Worm (Caenorhabditis elegans) whole organism, L1 larva: Measurements from ENCODE around the gene nra-4.

Experiments used
- aly-2 ChIP-seq: fragments of 150-350 bp; optimal IDR thresholded peaks from 2 replicates; lab custom pipeline; 2014; ENCODE audit warnings: missing biosample characterization, missing genetic modification characterization
- ceh-8 ChIP-seq: fragments of 200-800 bp; sonication (Bioruptor generic); optimal IDR thresholded peaks from 2 replicates; lab custom pipeline; 2018; ENCODE audit warnings: mild to moderate bottlenecking, missing genetic modification characterization, moderate library complexity, missing compliant biosample characterization
- ceh-88 ChIP-seq: fragments of 200-800 bp; sonication (Bioruptor generic); IDR thresholded peaks from 2 replicates; pipeline ENCODE4 v1.3.6; 2022; ENCODE audit warnings: missing genetic modification characterization, missing compliant biosample characterization
- ceh-90 ChIP-seq: sonication (generic microtip); optimal IDR thresholded peaks from 2 replicates; lab custom pipeline; 2016; ENCODE audit warnings: missing genetic modification characterization, missing compliant biosample characterization
- ces-1 ChIP-seq: fragments of 150-350 bp; optimal IDR thresholded peaks from 2 replicates; lab custom pipeline; 2014; ENCODE audit warnings: missing biosample characterization, missing genetic modification reagents, missing genetic modification characterization
- dpl-1 ChIP-seq, 3 experiments: fragments of 150-350 bp in 2 of 3; sonication (generic microtip) in 1 of 3; optimal IDR thresholded peaks; 2 replicates each; lab custom pipeline; 2014 to 2017; ENCODE audit warnings: missing biosample characterization in 3 of 3, missing genetic modification characterization in 3 of 3, missing genetic modification reagents in 3 of 3
- dsc-1 ChIP-seq: sonication (generic microtip); optimal IDR thresholded peaks from 2 replicates; lab custom pipeline; 2016; ENCODE audit warnings: mild to moderate bottlenecking, missing genetic modification characterization, missing compliant biosample characterization
- efl-1 ChIP-seq, 4 experiments: fragments of 150-350 bp; optimal IDR thresholded peaks in 3 of 4; peaks in 1 of 4; 1 replicate in 1 of 4; 2 replicates in 3 of 4; lab custom pipeline; 2014; ENCODE audit warnings: missing biosample characterization in 2 of 4, missing genetic modification characterization in 2 of 4, missing genetic modification reagents in 2 of 4
- egl-13 ChIP-seq: sonication (generic microtip); optimal IDR thresholded peaks from 2 replicates; lab custom pipeline; 2016; ENCODE audit warnings: missing genotype, missing genetic modification reagents, missing genetic modification characterization, missing compliant biosample characterization
- ets-5 ChIP-seq: fragments of 200-800 bp; sonication (Bioruptor generic); IDR thresholded peaks from 2 replicates; pipeline ENCODE4 v1.3.6; 2022; ENCODE audit warnings: missing genetic modification characterization, missing compliant biosample characterization
- fkh-8 ChIP-seq: sonication (generic microtip); optimal IDR thresholded peaks from 2 replicates; lab custom pipeline; 2016; ENCODE audit warnings: mild to moderate bottlenecking, missing genetic modification characterization, missing compliant biosample characterization
- fos-1 ChIP-seq: fragments of 150-350 bp; optimal IDR thresholded peaks from 2 replicates; lab custom pipeline; 2014; ENCODE audit warnings: missing biosample characterization, missing genetic modification characterization
- hlh-17 ChIP-seq: fragments of 200-800 bp; sonication (Bioruptor generic); optimal IDR thresholded peaks from 2 replicates; lab custom pipeline; 2018; ENCODE audit warnings: missing genetic modification characterization, mild to moderate bottlenecking, missing compliant biosample characterization, moderate library complexity, borderline replicate concordance
- isw-1 ChIP-seq: fragments of 200-800 bp; sonication (Bioruptor generic); IDR thresholded peaks from 2 replicates; pipeline ENCODE4 v1.3.6; 2022; ENCODE audit warnings: missing genetic modification characterization, missing compliant biosample characterization
- jun-1 ChIP-seq: fragments of 150-350 bp; optimal IDR thresholded peaks from 2 replicates; lab custom pipeline; 2014; ENCODE audit warnings: missing biosample characterization, missing genetic modification reagents, missing genetic modification characterization
- lir-3 ChIP-seq: sonication (generic microtip); optimal IDR thresholded peaks from 2 replicates; lab custom pipeline; 2016; ENCODE audit warnings: mild to moderate bottlenecking, missing genetic modification characterization, moderate library complexity, missing compliant biosample characterization; ENCODE audit not compliant: poor library complexity
- lsy-2 ChIP-seq, 2 experiments: fragments of 150-350 bp; optimal IDR thresholded peaks; 2 replicates each; lab custom pipeline; 2014; ENCODE audit warnings: missing biosample characterization in 2 of 2, missing genetic modification characterization in 2 of 2
- mab-9 ChIP-seq: fragments of 200-800 bp; sonication (Bioruptor generic); IDR thresholded peaks from 2 replicates; pipeline ENCODE4 v1.3.6; 2022; ENCODE audit warnings: missing genetic modification reagents, missing genetic modification characterization, missing compliant biosample characterization
- mdl-1 ChIP-seq, 2 experiments: fragments of 150-350 bp; optimal IDR thresholded peaks; 2 replicates each; lab custom pipeline; 2014 to 2017; ENCODE audit warnings: missing biosample characterization in 2 of 2, missing genetic modification characterization in 2 of 2, inconsistent platforms in 1 of 2
- mep-1 ChIP-seq: fragments of 150-350 bp; optimal IDR thresholded peaks from 2 replicates; lab custom pipeline; 2014; ENCODE audit warnings: missing biosample characterization, missing genetic modification characterization
- nhr-20 ChIP-seq: sonication (generic microtip); optimal IDR thresholded peaks from 2 replicates; lab custom pipeline; 2016; ENCODE audit warnings: mild to moderate bottlenecking, missing genetic modification characterization, missing compliant biosample characterization
- nhr-237 ChIP-seq: fragments of 150-350 bp; optimal IDR thresholded peaks from 2 replicates; lab custom pipeline; 2014; ENCODE audit warnings: missing biosample characterization, missing genetic modification characterization
- nhr-28 ChIP-seq: fragments of 150-350 bp; optimal IDR thresholded peaks from 2 replicates; lab custom pipeline; 2014; ENCODE audit warnings: missing biosample characterization, missing genetic modification characterization
- nhr-77 ChIP-seq: fragments of 150-350 bp; optimal IDR thresholded peaks from 2 replicates; lab custom pipeline; 2014; ENCODE audit warnings: missing biosample characterization, missing genetic modification characterization
- nhr-84 ChIP-seq: sonication (generic microtip); optimal IDR thresholded peaks from 2 replicates; lab custom pipeline; 2017; ENCODE audit warnings: missing biosample characterization, missing genetic modification characterization
- nhr-85 ChIP-seq: sonication (generic microtip); peaks from one replicate; lab custom pipeline; 2016; ENCODE audit warnings: missing genetic modification characterization, inconsistent platforms, missing compliant biosample characterization
- pag-3 ChIP-seq: sonication (generic microtip); optimal IDR thresholded peaks from 2 replicates; lab custom pipeline; 2017; ENCODE audit warnings: missing genetic modification characterization, mild to moderate bottlenecking, missing compliant biosample characterization, antibody characterized with exemption, borderline replicate concordance; ENCODE audit not compliant: insufficient read depth
- pax-3 ChIP-seq: fragments of 200-800 bp; sonication (Bioruptor generic); optimal IDR thresholded peaks from 2 replicates; lab custom pipeline; 2018; ENCODE audit warnings: mild to moderate bottlenecking, missing genetic modification characterization, moderate library complexity, missing compliant biosample characterization
- skn-1 ChIP-seq: fragments of 150-350 bp; optimal IDR thresholded peaks from 2 replicates; lab custom pipeline; 2014; ENCODE audit warnings: missing biosample characterization, missing genetic modification characterization
- snpc-4 ChIP-seq: fragments of 150-350 bp; optimal IDR thresholded peaks from 2 replicates; lab custom pipeline; 2014; ENCODE audit warnings: missing biosample characterization, missing genetic modification characterization
- snu-23 ChIP-seq: sonication (generic microtip); optimal IDR thresholded peaks from 2 replicates; lab custom pipeline; 2016; ENCODE audit warnings: missing genetic modification characterization, missing compliant biosample characterization
- sox-4 ChIP-seq: sonication (generic microtip); optimal IDR thresholded peaks from 2 replicates; lab custom pipeline; 2016; ENCODE audit warnings: missing genetic modification characterization, missing compliant biosample characterization
- sptf-1 ChIP-seq: fragments of 150-350 bp; optimal IDR thresholded peaks from 2 replicates; lab custom pipeline; 2014; ENCODE audit warnings: missing biosample characterization, missing genetic modification characterization
- unc-130 ChIP-seq: fragments of 150-350 bp; optimal IDR thresholded peaks from 2 replicates; lab custom pipeline; 2017; ENCODE audit warnings: missing biosample characterization, missing genetic modification characterization, inconsistent platforms
- unc-30 ChIP-seq: sonication (generic microtip); optimal IDR thresholded peaks from 2 replicates; lab custom pipeline; 2017; ENCODE audit warnings: missing biosample characterization, missing genetic modification characterization
- unc-86 ChIP-seq: sonication (generic microtip); optimal IDR thresholded peaks from 2 replicates; lab custom pipeline; 2016; ENCODE audit warnings: missing genetic modification characterization, missing compliant biosample characterization

The nra-4 gene

DNA sequence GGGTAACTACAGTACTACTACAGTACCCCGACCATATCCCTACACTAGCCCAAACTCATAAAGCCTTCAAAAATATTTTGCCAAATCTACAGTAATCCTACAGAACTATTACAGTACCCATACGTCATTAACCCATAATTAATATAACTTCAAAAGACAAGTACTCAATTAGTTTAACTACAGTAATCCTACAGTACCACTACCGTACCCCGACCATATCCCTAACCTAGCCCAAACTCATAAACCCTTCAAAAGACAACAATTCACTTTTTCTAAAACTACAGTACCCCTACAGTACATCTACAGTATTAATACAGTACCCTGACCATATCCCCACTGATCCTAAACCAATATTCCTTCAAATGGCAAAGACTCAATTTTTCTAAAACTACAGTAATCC, 34.7 kb downstream of the nra-4 start:
- TF ChIP-seq mdl-1 (tag; optimal IDR thresholded peaks at IDR 0.05; lab: Kevin White, UChicago) (no peak), snu-23 (GFP tag; lab: Kevin White, UChicago) (no peak), sptf-1 (tag; lab: Kevin White, UChicago) (no peak), fos-1 (tag; lab: Kevin White, UChicago) (no peak), aly-2 (no peak), isw-1 (GFP tag; lab: Robert Waterston, UW) (no peak), unc-30 (tag; lab: Kevin White, UChicago) (no peak)

DNA sequence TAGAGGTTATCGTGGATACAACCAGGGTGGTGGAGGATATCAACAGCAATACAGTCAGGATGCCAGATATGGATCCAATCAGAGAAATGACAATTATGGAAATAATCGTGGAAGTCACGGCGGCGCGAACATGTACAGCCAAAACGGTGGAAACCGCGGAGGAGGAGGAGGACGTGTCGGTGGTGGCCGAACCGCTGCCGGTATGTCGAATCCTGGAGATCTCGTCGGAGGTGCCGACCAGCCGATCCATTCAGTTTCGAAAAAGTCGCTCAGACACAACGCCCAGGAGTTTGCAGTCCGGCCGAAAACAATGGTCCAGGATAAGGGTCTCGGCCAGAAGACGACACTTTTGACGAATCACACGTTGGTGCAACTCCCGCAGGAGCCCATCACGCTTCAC, 39.3 kb downstream of the nra-4 start:
- TF ChIP-seq jun-1 (tag; lab: Kevin White, UChicago) (no peak), nhr-84 (no peak)
- TF ChIP-seq, all 84 proteins: peak for 0

- TF ChIP-seq sptf-1 (tag; lab: Kevin White, UChicago) = no peak
- no peak for TF ChIP-seq nhr-28 (tag; lab: Kevin White, UChicago)
- TF ChIP-seq hlh-17 (GFP tag; lab: Kevin White, UChicago) = no peak
- no peak for TF ChIP-seq dpl-1 (GFP tag; optimal IDR thresholded peaks at IDR 0.05; lab: Kevin White, UChicago)
- no peak for TF ChIP-seq snpc-4 (tag; lab: Kevin White, UChicago)
- TF ChIP-seq mab-9 = no peak
- TF ChIP-seq fkh-8 (tag; lab: Kevin White, UChicago) = no peak
- TF ChIP-seq ceh-8 (GFP tag; lab: Kevin White, UChicago) = no peak
- TF ChIP-seq ets-5 = no peak
- TF ChIP-seq unc-130 (tag; lab: Kevin White, UChicago) = no peak
- TF ChIP-seq sox-4 (tag; lab: Kevin White, UChicago) = no peak
- TF ChIP-seq aly-2 = no peak
- TF ChIP-seq nhr-77 (tag; lab: Kevin White, UChicago) = no peak
- no peak for TF ChIP-seq ces-1 (GFP tag; lab: Kevin White, UChicago)
These were observed 39.9 kb downstream of the nra-4 start, which contains the start of gene ergo-1 for ce11 chrV:1008503-1008902. TSS of gene ergo-1 (plus strand) at chrV:1008803.

ce11 chrV:1005877-1006276, 42.5 kb downstream of the nra-4 start:
- TF ChIP-seq mep-1 (tag; lab: Kevin White, UChicago) = no peak
- no peak for TF ChIP-seq pax-3 (tag; lab: Kevin White, UChicago)
- TF ChIP-seq sptf-1 (tag; lab: Kevin White, UChicago) = no peak
- TF ChIP-seq efl-1 (optimal IDR thresholded peaks at IDR 0.05; lab: Kevin White, UChicago) = no peak
- no peak for TF ChIP-seq efl-1 (GFP tag; optimal IDR thresholded peaks at IDR 0.05 in 1 of 2; lab: Kevin White, UChicago)
- no peak for TF ChIP-seq ets-5
- no peak for TF ChIP-seq aly-2
- TF ChIP-seq unc-130 (tag; lab: Kevin White, UChicago) = no peak
- no peak for TF ChIP-seq skn-1 (tag; lab: Kevin White, UChicago)
- no peak for TF ChIP-seq snpc-4 (tag; lab: Kevin White, UChicago)
- TF ChIP-seq nhr-237 (tag; lab: Kevin White, UChicago) = no peak
- no peak for TF ChIP-seq ceh-90 (tag; lab: Kevin White, UChicago)
- TF ChIP-seq lir-3 (tag; lab: Kevin White, UChicago) = no peak
- no peak for TF ChIP-seq nhr-85 (tag; lab: Kevin White, UChicago)
- TF ChIP-seq lsy-2 (tag; optimal IDR thresholded peaks at IDR 0.05; lab: Kevin White, UChicago) = no peak
- TF ChIP-seq nhr-20 (tag; lab: Kevin White, UChicago) = no peak
- no peak for TF ChIP-seq unc-86 (tag; lab: Kevin White, UChicago)
- TF ChIP-seq dsc-1 (tag; lab: Kevin White, UChicago) = no peak
- TF ChIP-seq pag-3 = no peak
- TF ChIP-seq egl-13 (tag; lab: Kevin White, UChicago) = no peak
- no peak for TF ChIP-seq ceh-88 (GFP tag; lab: Robert Waterston, UW)
